Worm (Caenorhabditis elegans) whole organism, early embryonic: ENCODE results near the gene asna-1.

ENCODE experiments used
- B0310.2 ChIP-seq: sonication (generic microtip); optimal IDR thresholded peaks from 2 replicates; lab custom pipeline; 2016; ENCODE audit warnings: mild to moderate bottlenecking, missing genetic modification characterization, missing compliant biosample characterization
- F13C5.2 ChIP-seq: sonication (generic microtip); optimal IDR thresholded peaks from 2 replicates; lab custom pipeline; 2017; ENCODE audit warnings: mild to moderate bottlenecking, missing genetic modification characterization, inconsistent platforms, missing compliant biosample characterization
- aly-1 ChIP-seq: sonication (generic microtip); optimal IDR thresholded peaks from 2 replicates; lab custom pipeline; 2016; ENCODE audit warnings: missing genetic modification characterization, missing compliant biosample characterization
- ama-1 ChIP-seq: fragments of 150-350 bp; optimal IDR thresholded peaks from 2 replicates; lab custom pipeline; 2014
- ceh-13 ChIP-seq: fragments of 200-800 bp; sonication (Bioruptor generic); optimal IDR thresholded peaks from 2 replicates; lab custom pipeline; 2018; ENCODE audit warnings: mild to moderate bottlenecking, missing genetic modification characterization, missing compliant biosample characterization
- ceh-36 ChIP-seq: sonication (generic microtip); optimal IDR thresholded peaks from 2 replicates; lab custom pipeline; 2016; ENCODE audit warnings: missing genetic modification characterization, inconsistent platforms, missing compliant biosample characterization
- ets-7 ChIP-seq: sonication (generic microtip); optimal IDR thresholded peaks from 2 replicates; lab custom pipeline; 2016; ENCODE audit warnings: missing genotype, missing genetic modification characterization, missing compliant biosample characterization
- flt-1 ChIP-seq: fragments of 200-800 bp; sonication (Bioruptor generic); IDR thresholded peaks from 2 replicates; pipeline ENCODE4 v1.3.6; 2022; ENCODE audit warnings: missing genetic modification characterization, missing compliant biosample characterization
- hmbx-1 ChIP-seq: sonication (generic microtip); optimal IDR thresholded peaks from 2 replicates; lab custom pipeline; 2016; ENCODE audit warnings: mild to moderate bottlenecking, missing genetic modification characterization, missing compliant biosample characterization
- hmg-4 ChIP-seq: fragments of 200-800 bp; sonication (Bioruptor generic); optimal IDR thresholded peaks from 2 replicates; lab custom pipeline; 2018; ENCODE audit warnings: mild to moderate bottlenecking, missing genetic modification characterization, missing compliant biosample characterization
- hnd-1 ChIP-seq: sonication (generic microtip); optimal IDR thresholded peaks from 2 replicates; lab custom pipeline; 2016; ENCODE audit warnings: missing genetic modification characterization, missing compliant biosample characterization
- pes-1 ChIP-seq: fragments of 200-800 bp; sonication (Bioruptor generic); IDR thresholded peaks from 2 replicates; pipeline ENCODE4 v1.3.6; 2022; ENCODE audit warnings: missing genetic modification reagents, missing genetic modification characterization, missing compliant biosample characterization
- scrt-1 ChIP-seq: fragments of 200-800 bp; sonication (Bioruptor generic); IDR thresholded peaks from 2 replicates; pipeline ENCODE4 v1.3.6; 2022; ENCODE audit warnings: missing genetic modification characterization, missing compliant biosample characterization
- sea-1 ChIP-seq: fragments of 200-800 bp; sonication (Bioruptor generic); conservative IDR thresholded peaks from 2 replicates; pipeline ENCODE4 v1.3.6; 2022; ENCODE audit warnings: missing genetic modification characterization, missing compliant biosample characterization
- tbx-11 ChIP-seq: fragments of 200-800 bp; sonication (Bioruptor generic); IDR thresholded peaks from 2 replicates; pipeline ENCODE4 v1.3.6; 2022; ENCODE audit warnings: missing genetic modification characterization, missing compliant biosample characterization
- tbx-37 ChIP-seq: fragments of 200-800 bp; sonication (Bioruptor generic); conservative IDR thresholded peaks from 2 replicates; pipeline ENCODE4 v1.3.6; 2022; ENCODE audit warnings: missing genetic modification reagents, missing genetic modification characterization, missing compliant biosample characterization
- tra-4 ChIP-seq: sonication (generic microtip); optimal IDR thresholded peaks from 2 replicates; lab custom pipeline; 2017; ENCODE audit warnings: missing genetic modification characterization, missing compliant biosample characterization

Gene asna-1

DNA sequence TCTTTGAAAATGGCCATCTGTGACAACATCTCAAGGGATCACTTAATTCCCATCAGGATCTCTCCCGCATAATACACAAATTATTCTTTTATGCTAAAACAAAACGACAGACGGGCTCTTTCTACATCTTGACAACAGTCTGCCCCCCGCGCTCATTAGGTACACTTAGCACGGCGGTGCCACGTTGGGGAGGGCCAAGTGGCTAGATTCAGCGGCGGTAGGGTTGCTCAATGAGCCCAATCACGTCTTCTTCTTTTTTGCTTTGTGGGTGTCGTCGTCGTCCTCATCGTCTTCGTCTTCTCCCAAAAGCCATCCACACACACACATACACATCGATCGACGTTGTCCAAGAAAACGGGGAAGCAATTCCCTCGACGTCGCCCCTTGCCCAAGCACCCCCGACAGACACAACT, 21.8 kb upstream of the asna-1 start:
- TF ChIP-seq hmg-4: peak; percentile 33
- TF ChIP-seq pes-1 (GFP tag; lab: Robert Waterston, UW): no peak
- TF ChIP-seq sea-1: no peak

DNA sequence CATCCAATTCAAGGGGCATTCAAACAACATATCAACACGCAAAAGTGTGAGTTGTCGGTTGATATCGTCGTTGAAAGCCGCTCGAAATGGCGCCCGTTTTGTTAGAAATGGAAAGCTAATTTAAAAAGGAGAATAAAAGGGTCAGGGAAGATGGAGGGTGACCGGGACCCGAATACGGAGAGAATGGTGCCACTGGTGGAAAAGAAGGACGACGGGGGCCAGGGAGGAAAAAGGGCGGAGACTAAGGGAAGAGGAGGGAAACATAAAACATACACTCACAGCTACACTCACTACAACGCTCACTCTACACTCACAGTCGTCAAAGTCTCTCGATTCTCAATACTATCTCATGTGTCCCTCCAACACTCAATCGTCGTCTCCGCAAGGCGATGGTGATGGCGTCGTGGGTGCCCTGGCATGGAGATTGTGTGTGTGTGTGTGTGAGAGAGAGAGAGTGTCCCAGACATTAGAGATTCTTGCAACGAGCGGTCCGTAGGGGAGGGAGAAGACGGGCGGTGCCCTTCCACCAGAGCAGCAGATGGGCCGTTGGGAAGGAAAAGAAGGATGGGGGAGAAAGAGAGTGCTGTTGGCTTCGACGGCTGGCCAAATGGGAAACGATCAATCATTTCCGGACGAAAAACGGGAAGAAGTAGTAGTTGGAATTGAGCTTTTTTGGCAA, 20.8 kb upstream of the asna-1 start:
- TF ChIP-seq F13C5.2 (tag; lab: Kevin White, UChicago) (peak; percentile 59), hmg-4 (peak; percentile 78), ceh-13 (GFP tag; lab: Kevin White, UChicago) (no peak), pes-1 (GFP tag; lab: Robert Waterston, UW) (peak; percentile 38; the same call in 1 of the 2 replicates), tbx-37 (no peak), B0310.2 (peak; percentile 59), hnd-1 (tag; lab: Kevin White, UChicago) (no peak), tbx-11 (GFP tag; lab: Robert Waterston, UW) (no peak), ets-7 (no peak), flt-1 (peak; percentile 37), scrt-1 (no peak), ama-1 (lab: Kevin White, UChicago) (no peak), sea-1 (0 out of 2 replicates have a peak, but pooled peaks have one; percentile 51), ceh-36 (tag; lab: Kevin White, UChicago) (no peak), tra-4 (tag; lab: Kevin White, UChicago) (no peak), hmbx-1 (tag; lab: Kevin White, UChicago) (no peak), aly-1 (peak; percentile 46)

DNA sequence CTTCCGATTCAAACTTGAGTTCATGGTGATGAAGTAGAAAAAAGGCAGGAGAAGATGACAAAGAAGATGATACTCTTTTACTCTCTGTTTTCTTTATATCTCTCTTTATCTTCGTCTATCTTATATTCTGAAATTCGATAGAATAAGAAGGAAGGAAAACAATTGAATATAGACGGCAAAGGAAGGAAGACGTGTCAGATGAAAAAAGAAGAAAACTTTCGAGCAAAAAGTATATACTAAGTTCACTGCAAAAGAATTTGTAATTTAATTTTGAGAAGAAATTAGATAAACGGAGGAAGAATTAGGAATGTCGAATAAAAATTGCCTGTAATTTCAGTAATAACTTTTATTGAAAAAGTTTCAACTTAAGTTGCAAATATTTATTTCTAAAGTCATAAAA, 17.9 kb upstream of the asna-1 start, which contains the start of gene K01F9.2:
K01F9.2 (minus strand) TSS at position 127 of the 400 bp plus-strand sequence.
- no peak for TF ChIP-seq B0310.2
- no peak for TF ChIP-seq ceh-13 (GFP tag; lab: Kevin White, UChicago)
- TF ChIP-seq hnd-1 (tag; lab: Kevin White, UChicago): no peak
- TF ChIP-seq scrt-1: no peak
- TF ChIP-seq ets-7: no peak
- no peak for TF ChIP-seq sea-1

DNA sequence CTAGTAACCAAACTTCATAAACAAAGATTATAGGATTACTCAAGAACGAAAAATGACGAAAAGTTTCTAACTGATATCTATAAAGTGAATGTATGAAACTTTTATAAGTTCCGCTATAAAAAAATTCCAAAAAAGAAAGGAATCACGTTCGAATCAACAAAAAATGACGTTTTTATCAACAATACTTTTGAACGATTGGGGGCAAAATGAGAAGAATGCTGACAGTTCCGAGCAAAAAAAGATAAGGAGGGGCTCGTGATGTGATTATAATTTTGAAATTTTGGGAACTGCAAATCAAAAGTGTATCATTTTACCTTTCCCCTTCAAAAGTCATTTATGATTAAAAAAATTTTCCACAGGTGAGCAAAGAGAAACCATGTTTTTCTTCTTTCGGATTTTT, 15.9 kb upstream of the asna-1 start:
- no peak for TF ChIP-seq scrt-1
- TF ChIP-seq sea-1: no peak
- TF ChIP-seq tbx-11 (GFP tag; lab: Robert Waterston, UW): no peak
- no peak for TF ChIP-seq tra-4 (tag; lab: Kevin White, UChicago)
- no peak for TF ChIP-seq ceh-13 (GFP tag; lab: Kevin White, UChicago)
- no peak for TF ChIP-seq F13C5.2 (tag; lab: Kevin White, UChicago)
- no peak for TF ChIP-seq pes-1 (GFP tag; lab: Robert Waterston, UW)
- TF ChIP-seq ets-7: no peak

DNA sequence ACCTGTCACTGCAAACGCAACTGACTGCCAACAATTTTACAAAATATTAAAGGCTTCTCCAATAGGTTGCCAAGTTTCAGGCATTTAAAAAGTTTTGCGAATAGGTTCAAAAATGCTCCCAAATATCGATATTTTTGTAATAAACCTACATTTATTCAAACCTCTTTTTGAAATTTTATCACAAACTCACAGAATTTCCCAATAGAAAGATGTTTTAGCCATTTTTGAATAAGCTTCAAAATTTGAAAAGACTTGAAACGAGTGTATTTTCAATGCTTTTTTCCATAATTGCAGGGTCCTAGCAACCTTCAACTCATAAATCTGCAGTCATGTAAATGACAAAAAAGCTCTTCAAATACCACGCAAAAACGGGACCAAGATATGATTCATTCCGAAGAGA, 12.5 kb upstream of the asna-1 start:
- no peak for TF ChIP-seq scrt-1
- TF ChIP-seq tbx-37: no peak
- TF ChIP-seq pes-1 (GFP tag; lab: Robert Waterston, UW): no peak
- TF ChIP-seq ets-7: no peak
- TF ChIP-seq flt-1: no peak
- TF ChIP-seq aly-1: no peak
- TF ChIP-seq ceh-13 (GFP tag; lab: Kevin White, UChicago): no peak
- no peak for TF ChIP-seq tbx-11 (GFP tag; lab: Robert Waterston, UW)
- no peak for TF ChIP-seq sea-1
- TF ChIP-seq ceh-36 (tag; lab: Kevin White, UChicago): no peak
- no peak for TF ChIP-seq hnd-1 (tag; lab: Kevin White, UChicago)
- no peak for TF ChIP-seq hmg-4

DNA sequence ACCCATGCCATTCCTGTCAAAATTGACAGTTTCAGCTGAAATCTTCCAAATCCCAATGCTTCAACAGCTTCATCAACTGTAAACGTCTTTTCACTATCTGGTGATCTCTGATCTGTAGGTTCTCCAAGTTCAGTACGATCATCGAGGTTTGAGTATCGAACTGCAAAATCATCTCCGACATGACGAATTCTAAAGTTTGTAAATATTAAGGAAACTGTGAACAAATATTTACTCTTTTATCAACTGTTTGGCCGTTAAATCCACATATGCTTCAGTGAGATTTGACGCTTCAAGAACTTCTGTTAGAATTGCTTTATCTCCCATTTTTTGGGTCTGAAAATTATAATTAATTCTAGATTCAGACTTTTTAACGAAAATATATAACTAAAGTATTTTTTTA, 9.7 kb upstream of the asna-1 start, which contains the start of gene svop-1:
svop-1 (minus strand) TSS at position 339 of the 400 bp plus-strand sequence.
- TF ChIP-seq ama-1 (lab: Kevin White, UChicago) (no peak), scrt-1 (no peak), flt-1 (no peak), ceh-36 (tag; lab: Kevin White, UChicago) (no peak), hnd-1 (tag; lab: Kevin White, UChicago) (no peak), hmg-4 (no peak), hmbx-1 (tag; lab: Kevin White, UChicago) (no peak), sea-1 (no peak), tbx-11 (GFP tag; lab: Robert Waterston, UW) (no peak), B0310.2 (no peak), ceh-13 (GFP tag; lab: Kevin White, UChicago) (no peak), aly-1 (no peak), F13C5.2 (tag; lab: Kevin White, UChicago) (no peak), ets-7 (no peak), pes-1 (GFP tag; lab: Robert Waterston, UW) (no peak), tra-4 (tag; lab: Kevin White, UChicago) (no peak), tbx-37 (no peak)

DNA sequence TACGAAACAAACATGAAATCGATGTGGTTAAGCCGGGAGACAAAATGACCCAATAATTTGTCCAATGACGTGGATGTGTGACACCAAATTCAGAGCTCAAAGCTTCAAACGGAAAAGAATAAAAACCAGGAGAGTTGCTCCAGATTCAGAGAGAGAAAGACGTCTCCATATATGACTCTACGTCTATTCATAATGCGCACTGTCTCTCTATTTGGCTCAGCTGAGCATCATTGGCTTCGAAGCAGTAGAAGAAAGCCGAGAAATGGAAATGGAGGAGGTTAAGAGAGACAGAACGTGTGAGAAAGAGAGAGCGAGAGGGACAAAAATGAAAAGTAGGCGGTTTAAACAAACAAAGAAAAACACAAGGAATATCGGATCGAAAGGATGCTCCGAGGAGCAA, 8.6 kb upstream of the asna-1 start:
- TF ChIP-seq tbx-37 (no peak), pes-1 (GFP tag; lab: Robert Waterston, UW) (no peak), sea-1 (no peak), hmg-4 (no peak), hmbx-1 (tag; lab: Kevin White, UChicago) (no peak), flt-1 (no peak), B0310.2 (no peak), ceh-13 (GFP tag; lab: Kevin White, UChicago) (no peak), aly-1 (no peak)

DNA sequence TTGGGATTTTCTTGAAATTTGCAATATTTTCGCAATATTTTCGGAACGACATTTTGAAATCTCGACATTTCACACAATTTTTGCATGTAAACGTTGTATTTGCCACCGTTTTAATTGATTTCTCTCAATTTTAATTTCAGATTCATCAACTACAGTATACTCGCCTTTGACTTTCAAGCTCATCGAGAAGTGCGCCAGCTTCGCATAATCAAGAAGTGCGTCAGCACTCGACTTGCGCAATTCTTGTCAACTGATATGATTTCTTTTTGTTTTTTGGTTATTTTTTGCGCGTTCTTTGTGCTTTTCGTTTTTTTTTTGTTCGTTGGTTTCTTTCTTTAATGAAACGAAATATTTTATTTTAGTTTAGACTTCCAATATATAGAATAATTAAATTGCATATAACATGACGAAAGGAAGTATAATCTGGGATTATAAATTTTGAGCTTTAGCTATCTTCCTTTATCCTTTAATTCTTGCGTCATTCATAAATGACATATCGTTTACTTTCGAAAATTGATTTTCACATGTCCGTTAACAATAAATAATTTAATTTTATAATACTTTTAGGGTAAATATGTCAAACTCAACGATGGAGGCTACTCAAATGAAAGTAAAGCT, 7.6 kb upstream of the asna-1 start, which contains the start of gene famh-136:
famh-136 (plus strand) TSS at position 568 of the 618 bp plus-strand sequence.
- TF ChIP-seq ceh-36 (tag; lab: Kevin White, UChicago) (peak; percentile 12), scrt-1 (peak; percentile 57; the same call in 1 of the 2 replicates), tbx-37 (no peak; the same call in 1 of the 2 replicates), ceh-13 (GFP tag; lab: Kevin White, UChicago) (no peak), tbx-11 (GFP tag; lab: Robert Waterston, UW) (0 out of 2 replicates have a peak, but pooled peaks have one; percentile 12), F13C5.2 (tag; lab: Kevin White, UChicago) (peak; percentile 79), pes-1 (GFP tag; lab: Robert Waterston, UW) (peak; percentile 67), flt-1 (0 out of 2 replicates have a peak, but pooled peaks have one; percentile 33), ama-1 (lab: Kevin White, UChicago) (no peak)
